Fruit fly (Drosophila melanogaster) whole organism, prepupa: ENCODE measurements around the gene CG32147.

Source experiments
- CG10669 ChIP-seq: fragments of 200-800 bp; sonication (Bioruptor generic); optimal IDR thresholded peaks from 3 replicates; lab custom pipeline; 2018; ENCODE audit warnings: missing biosample characterization, mild to moderate bottlenecking, missing genetic modification characterization, moderate library complexity
- CG11762 ChIP-seq: fragments of 200-800 bp; sonication (Bioruptor generic); optimal IDR thresholded peaks from 3 replicates; lab custom pipeline; 2016; ENCODE audit warnings: missing biosample characterization, missing genetic modification characterization; ENCODE audit not compliant: insufficient read depth
- CG11902 ChIP-seq: fragments of 200-800 bp; sonication (Bioruptor generic); optimal IDR thresholded peaks from 3 replicates; lab custom pipeline; 2016; ENCODE audit warnings: missing biosample characterization, missing genetic modification characterization
- CG16779 ChIP-seq: fragments of 200-800 bp; sonication (Bioruptor generic); optimal IDR thresholded peaks from 3 replicates; lab custom pipeline; 2017; ENCODE audit warnings: missing biosample characterization, mild to moderate bottlenecking, missing genetic modification characterization
- CG3032 ChIP-seq: fragments of 200-800 bp; optimal IDR thresholded peaks from 2 replicates; lab custom pipeline; 2019; ENCODE audit warnings: missing biosample characterization, mild to moderate bottlenecking, missing genetic modification characterization, moderate library complexity
- CG31627 ChIP-seq: fragments of 200-800 bp; sonication (Bioruptor generic); optimal IDR thresholded peaks from 3 replicates; lab custom pipeline; 2016; ENCODE audit warnings: missing biosample characterization, missing genetic modification characterization
- CG32006 ChIP-seq: fragments of 200-800 bp; sonication (Bioruptor generic); optimal IDR thresholded peaks from 3 replicates; lab custom pipeline; 2017; ENCODE audit warnings: missing biosample characterization, mild to moderate bottlenecking, missing genetic modification characterization
- CG4318 ChIP-seq: fragments of 200-800 bp; sonication (Bioruptor generic); optimal IDR thresholded peaks from 3 replicates; lab custom pipeline; 2017; ENCODE audit warnings: missing biosample characterization, mild to moderate bottlenecking, missing genetic modification characterization
- CG6792 ChIP-seq: fragments of 200-800 bp; sonication (Bioruptor generic); optimal IDR thresholded peaks from 3 replicates; lab custom pipeline; 2016; ENCODE audit warnings: missing biosample characterization, missing genetic modification characterization
- CG6808 ChIP-seq: fragments of 200-800 bp; sonication (Bioruptor generic); optimal IDR thresholded peaks from 3 replicates; lab custom pipeline; 2017; ENCODE audit warnings: missing biosample characterization, missing genetic modification characterization, mild to moderate bottlenecking, moderate library complexity, missing genetic modification reagents
- CG6854 ChIP-seq: fragments of 200-800 bp; sonication (Bioruptor generic); optimal IDR thresholded peaks from 2 replicates; lab custom pipeline; 2017; ENCODE audit warnings: missing biosample characterization, mild to moderate bottlenecking, missing genetic modification characterization
- CG7368 ChIP-seq: fragments of 200-800 bp; sonication (Bioruptor generic); optimal IDR thresholded peaks from 3 replicates; lab custom pipeline; 2016; ENCODE audit warnings: missing biosample characterization, missing genetic modification characterization
- CG8319 ChIP-seq: fragments of 200-800 bp; sonication (Bioruptor generic); optimal IDR thresholded peaks from 3 replicates; lab custom pipeline; 2016; ENCODE audit warnings: missing biosample characterization, missing genetic modification characterization
- Eip75B ChIP-seq: fragments of 200-800 bp; sonication (Bioruptor generic); optimal IDR thresholded peaks from 3 replicates; lab custom pipeline; 2016; ENCODE audit warnings: missing biosample characterization, missing genetic modification characterization
- Eip78C ChIP-seq: fragments of 200-800 bp; sonication (Bioruptor generic); peaks from one replicate; lab custom pipeline; 2016; ENCODE audit warnings: missing biosample characterization, missing genetic modification characterization
- Eip93F ChIP-seq: fragments of 200-800 bp; sonication (Bioruptor generic); optimal IDR thresholded peaks from 2 replicates; lab custom pipeline; 2016; ENCODE audit warnings: missing biosample characterization, mild to moderate bottlenecking, missing genetic modification characterization
- Ets21C ChIP-seq: fragments of 200-800 bp; sonication (Bioruptor generic); optimal IDR thresholded peaks from 3 replicates; lab custom pipeline; 2016; ENCODE audit warnings: missing biosample characterization, missing genetic modification characterization
- Ets96B ChIP-seq: fragments of 200-800 bp; optimal IDR thresholded peaks from 2 replicates; lab custom pipeline; 2019; ENCODE audit warnings: missing biosample characterization, mild to moderate bottlenecking, missing genetic modification characterization, moderate library complexity
- Hr38 ChIP-seq: sonication (Bioruptor generic); optimal IDR thresholded peaks from 2 replicates; lab custom pipeline; 2016; ENCODE audit warnings: missing biosample characterization, missing genetic modification characterization
- Hr39 ChIP-seq: fragments of 200-800 bp; sonication (Bioruptor generic); optimal IDR thresholded peaks from 2 replicates; lab custom pipeline; 2016; ENCODE audit warnings: missing biosample characterization, missing genetic modification characterization
- Met ChIP-seq: fragments of 200-800 bp; sonication (Bioruptor generic); optimal IDR thresholded peaks from 3 replicates; lab custom pipeline; 2016; ENCODE audit warnings: missing biosample characterization, missing genetic modification characterization
- OdsH ChIP-seq: fragments of 200-800 bp; sonication (Bioruptor generic); optimal IDR thresholded peaks from 3 replicates; lab custom pipeline; 2016; ENCODE audit warnings: missing biosample characterization, missing genetic modification characterization
- Smox ChIP-seq: fragments of 200-800 bp; sonication (Bioruptor generic); optimal IDR thresholded peaks from 3 replicates; lab custom pipeline; 2016; ENCODE audit warnings: missing biosample characterization, missing genetic modification characterization
- Sox14 ChIP-seq: fragments of 200-800 bp; sonication (Bioruptor generic); optimal IDR thresholded peaks from 3 replicates; lab custom pipeline; 2016; ENCODE audit warnings: missing biosample characterization, missing genetic modification characterization
- Sox15 ChIP-seq: fragments of 200-800 bp; sonication (Bioruptor generic); optimal IDR thresholded peaks from 3 replicates; lab custom pipeline; 2016; ENCODE audit warnings: missing biosample characterization, missing genetic modification characterization
- cyc ChIP-seq: fragments of 200-800 bp; sonication (Bioruptor generic); optimal IDR thresholded peaks from 3 replicates; lab custom pipeline; 2016; ENCODE audit warnings: missing biosample characterization, missing genetic modification characterization
- dac ChIP-seq: fragments of 200-800 bp; sonication (Bioruptor generic); optimal IDR thresholded peaks from 2 replicates; lab custom pipeline; 2017; ENCODE audit warnings: missing biosample characterization, mild to moderate bottlenecking, missing genetic modification characterization
- dsx ChIP-seq: fragments of 200-800 bp; optimal IDR thresholded peaks from 3 replicates; lab custom pipeline; 2019; ENCODE audit warnings: missing biosample characterization, mild to moderate bottlenecking, missing genetic modification characterization, moderate library complexity; ENCODE audit not compliant: poor library complexity, severe bottlenecking
- esn ChIP-seq: fragments of 200-800 bp; sonication (Bioruptor generic); optimal IDR thresholded peaks from 2 replicates; lab custom pipeline; 2016; ENCODE audit warnings: missing biosample characterization, mild to moderate bottlenecking, missing genetic modification characterization, moderate library complexity
- fd85E ChIP-seq: fragments of 200-800 bp; sonication (Bioruptor generic); optimal IDR thresholded peaks from 3 replicates; lab custom pipeline; 2016; ENCODE audit warnings: missing biosample characterization, missing genetic modification characterization
- fkh ChIP-seq: fragments of 200-800 bp; sonication (Bioruptor generic); optimal IDR thresholded peaks from 3 replicates; lab custom pipeline; 2017; ENCODE audit warnings: missing biosample characterization, mild to moderate bottlenecking, missing genetic modification characterization, moderate library complexity
- lz ChIP-seq: fragments of 200-800 bp; sonication (Bioruptor generic); optimal IDR thresholded peaks from 3 replicates; lab custom pipeline; 2016; ENCODE audit warnings: missing biosample characterization, missing genetic modification characterization
- net ChIP-seq: fragments of 200-800 bp; sonication (Bioruptor generic); optimal IDR thresholded peaks from 3 replicates; lab custom pipeline; 2016; ENCODE audit warnings: missing biosample characterization, missing genetic modification characterization
- pdm3 ChIP-seq: fragments of 200-800 bp; sonication (Bioruptor generic); optimal IDR thresholded peaks from 3 replicates; lab custom pipeline; 2016; ENCODE audit warnings: missing biosample characterization, missing genetic modification characterization
- salr ChIP-seq, 2 experiments: fragments of 200-800 bp; sonication (Bioruptor generic); optimal IDR thresholded peaks; 3 replicates each; lab custom pipeline; 2016 to 2018; ENCODE audit warnings: missing biosample characterization in 2 of 2, missing genetic modification characterization in 2 of 2, mild to moderate bottlenecking in 1 of 2
- spab ChIP-seq: fragments of 200-800 bp; sonication (Bioruptor generic); optimal IDR thresholded peaks from 2 replicates; lab custom pipeline; 2017; ENCODE audit warnings: missing biosample characterization, mild to moderate bottlenecking, missing genetic modification characterization, missing genetic modification reagents
- svp ChIP-seq: fragments of 200-800 bp; sonication (Bioruptor generic); peaks from one replicate; lab custom pipeline; 2016; ENCODE audit warnings: missing biosample characterization, missing genetic modification characterization
- topi ChIP-seq: fragments of 200-800 bp; sonication (Bioruptor generic); optimal IDR thresholded peaks from 3 replicates; lab custom pipeline; 2016; ENCODE audit warnings: missing biosample characterization, missing genetic modification characterization
- vri ChIP-seq: fragments of 200-800 bp; sonication (Bioruptor generic); optimal IDR thresholded peaks from 3 replicates; lab custom pipeline; 2016; ENCODE audit warnings: missing biosample characterization, mild to moderate bottlenecking, missing genetic modification characterization

CG32147 gene

DNA sequence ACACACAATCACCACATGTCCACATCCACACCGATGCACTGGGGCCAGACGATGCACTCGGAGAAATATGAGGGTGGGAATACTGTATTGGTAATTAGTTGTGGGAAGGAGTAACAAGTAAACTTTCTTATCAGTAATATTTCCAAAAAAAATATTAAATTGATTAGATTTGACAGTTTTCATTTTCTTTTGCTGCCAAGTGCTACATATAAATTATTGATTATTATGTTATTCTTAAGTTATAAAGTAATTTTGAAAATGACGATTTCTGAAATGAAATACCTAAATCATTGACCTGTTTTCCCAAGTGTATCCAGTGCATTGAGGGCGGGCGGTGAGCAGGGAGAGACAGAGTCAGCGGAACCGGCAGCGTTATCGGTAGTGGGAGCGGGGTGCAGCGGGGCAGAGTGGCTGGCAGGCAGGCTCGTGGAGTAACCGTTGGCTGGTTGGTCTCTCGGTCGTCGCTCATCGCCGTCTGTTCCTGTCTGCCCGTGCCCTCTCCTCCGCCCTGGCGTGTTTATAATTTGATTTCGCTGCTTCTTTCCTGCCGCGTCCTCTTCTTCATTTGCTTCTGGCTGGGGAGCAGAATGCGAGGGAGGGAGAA, 36.0 kb downstream of the CG32147 start (continued):
- TF ChIP-seq CG11902 (GFP tag; lab: Kevin White, UChicago) (peak; percentile 94), Eip93F (GFP tag; lab: Kevin White, UChicago) (peak; percentile 91), esn (GFP tag; lab: Kevin White, UChicago) (peak; percentile 97), CG6854 (GFP tag; lab: Kevin White, UChicago) (peak; percentile 100), Eip78C (GFP tag; lab: Kevin White, UChicago) (peak; percentile 99), OdsH (GFP tag; lab: Kevin White, UChicago) (peak; percentile 96), fkh (GFP tag; lab: Kevin White, UChicago) (no peak), dac (peak; percentile 91), CG16779 (tag; lab: Kevin White, UChicago) (peak; percentile 94), Smox (GFP tag; lab: Kevin White, UChicago) (peak; percentile 94), topi (GFP tag; lab: Kevin White, UChicago) (peak; percentile 93), lz (GFP tag; lab: Kevin White, UChicago) (peak; percentile 96), Sox14 (GFP tag; lab: Kevin White, UChicago) (peak; percentile 93), Hr39 (GFP tag; lab: Kevin White, UChicago) (peak; percentile 87), Met (peak; percentile 94), CG6808 (GFP tag; lab: Kevin White, UChicago) (peak; percentile 96), CG3032 (tag; lab: Kevin White, UChicago) (peak; percentile 96), Hr38 (no peak), spab (GFP tag; lab: Kevin White, UChicago) (peak; percentile 97), CG31627 (GFP tag; lab: Kevin White, UChicago) (peak; percentile 91), CG10669 (GFP tag; lab: Kevin White, UChicago) (peak; percentile 95), CG7368 (GFP tag; lab: Kevin White, UChicago) (peak; percentile 89), cyc (GFP tag; lab: Kevin White, UChicago) (peak; percentile 91), CG32006 (GFP tag; lab: Kevin White, UChicago) (peak; percentile 99), svp (GFP tag; lab: Kevin White, UChicago) (peak; percentile 97), CG11762 (GFP tag; lab: Kevin White, UChicago) (peak; percentile 91), fd85E (GFP tag; lab: Kevin White, UChicago) (peak; percentile 77), Ets21C (peak; percentile 90), Ets96B (tag; lab: Kevin White, UChicago) (peak; percentile 95), dsx (GFP tag; lab: Kevin White, UChicago) (peak; percentile 92), vri (GFP tag; lab: Kevin White, UChicago) (peak; percentile 80), salr (GFP tag; optimal IDR thresholded peaks at IDR 0.05; lab: Kevin White, UChicago) (peak; percentile 84 to 99), pdm3 (GFP tag; lab: Kevin White, UChicago) (peak; percentile 92), Sox15 (GFP tag; lab: Kevin White, UChicago) (peak; percentile 94), CG4318 (peak; percentile 95), net (GFP tag; lab: Kevin White, UChicago) (peak; percentile 96), CG6792 (peak; percentile 97), CG8319 (peak; percentile 91), Eip75B (GFP tag; lab: Kevin White, UChicago) (peak; percentile 95)

DNA sequence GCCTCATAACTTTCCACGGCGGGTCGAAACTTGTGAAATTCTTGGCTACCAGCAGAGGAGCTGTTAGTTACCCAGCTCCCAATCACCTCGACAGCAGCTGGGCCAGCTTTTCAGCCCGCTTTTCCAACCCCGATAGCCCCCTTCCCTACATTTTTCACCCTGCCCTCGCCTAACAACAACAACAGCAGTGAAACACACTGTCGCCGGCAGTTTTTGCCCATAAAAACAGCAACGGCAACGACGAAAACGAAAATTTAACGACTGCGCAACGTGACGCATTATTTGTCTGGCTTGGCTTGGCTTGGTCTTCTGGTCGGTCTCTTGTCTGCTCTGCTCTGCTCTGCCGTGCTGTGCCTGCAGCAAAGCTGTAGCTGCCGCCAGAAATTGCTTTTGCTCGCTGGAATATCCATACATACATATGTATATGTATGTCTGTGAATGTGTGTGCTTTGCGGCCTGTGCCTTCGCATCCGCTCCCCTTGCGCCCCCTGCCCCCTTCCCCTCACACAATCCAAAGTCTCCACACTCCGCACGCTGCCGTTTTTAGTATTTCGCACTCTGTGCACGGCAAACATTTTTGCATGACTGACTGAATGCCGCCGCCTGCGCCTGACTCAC, 36.6 kb downstream of the CG32147 start:
- TF ChIP-seq CG8319 (no peak), CG6854 (GFP tag; lab: Kevin White, UChicago) (peak; percentile 99), dsx (GFP tag; lab: Kevin White, UChicago) (peak; percentile 8)
